Fruit fly (Drosophila melanogaster): ENCODE data around the gene vn.

vn gene

dm6 chr3L:5785237-5786062 is 60.0 kb downstream of the vn start (continued):
- no peak for TF ChIP-seq CG3407 (GFP tag; optimal IDR thresholded peaks at IDR 0.05)
- no peak for TF ChIP-seq Hr3 (GFP tag; optimal IDR thresholded peaks at IDR 0.05)
- no peak for TF ChIP-seq lov (optimal IDR thresholded peaks at IDR 0.05)
- no peak for TF ChIP-seq lov (GFP tag; IDR thresholded peaks at IDR 0.05)
- no peak for TF ChIP-seq dpn (GFP tag; optimal IDR thresholded peaks at IDR 0.05)
- TF ChIP-seq cato (GFP tag; optimal IDR thresholded peaks at IDR 0.05; ENCODE audit: borderline replicate concordance): no peak
- no peak for TF ChIP-seq gem (tag; optimal IDR thresholded peaks at IDR 0.05)
- TF ChIP-seq nau (GFP tag; optimal IDR thresholded peaks at IDR 0.05): no peak
- no peak for TF ChIP-seq CG6765 (GFP tag; optimal IDR thresholded peaks at IDR 0.05)
- TF ChIP-seq Dad (GFP tag; optimal IDR thresholded peaks at IDR 0.05): no peak
- TF ChIP-seq CG7928 (GFP tag; optimal IDR thresholded peaks at IDR 0.05): no peak
- TF ChIP-seq HLHmδ (GFP tag; optimal IDR thresholded peaks at IDR 0.05): no peak
- TF ChIP-seq Six4 (GFP tag; optimal IDR thresholded peaks at IDR 0.05): no peak
- peak; percentile 41 for TF ChIP-seq Nf-YC (tag; optimal IDR thresholded peaks at IDR 0.05)
- no peak for TF ChIP-seq slou (GFP tag; optimal IDR thresholded peaks at IDR 0.05)
- TF ChIP-seq CG6654 (GFP tag; optimal IDR thresholded peaks at IDR 0.05): no peak
- TF ChIP-seq sisA (GFP tag; IDR thresholded peaks at IDR 0.05): no peak
- TF ChIP-seq B-H2 (GFP tag; optimal IDR thresholded peaks at IDR 0.05): no peak
- TF ChIP-seq CG13123 (GFP tag; optimal IDR thresholded peaks at IDR 0.05): no peak
- no peak for TF ChIP-seq luna (GFP tag; optimal IDR thresholded peaks at IDR 0.05)
- TF ChIP-seq CG1792 (GFP tag; optimal IDR thresholded peaks at IDR 0.05): no peak
- no peak for TF ChIP-seq gsb (GFP tag; IDR thresholded peaks at IDR 0.05)
- no peak for TF ChIP-seq CG12236 (GFP tag; optimal IDR thresholded peaks at IDR 0.05)
- no peak for TF ChIP-seq shn (GFP tag; optimal IDR thresholded peaks at IDR 0.05)
- TF ChIP-seq CG15479 (GFP tag; optimal IDR thresholded peaks at IDR 0.05): no peak
- TF ChIP-seq Ets65A (GFP tag): peak; percentile 58
- no peak for TF ChIP-seq CG4328 (GFP tag; optimal IDR thresholded peaks at IDR 0.05)
- no peak for TF ChIP-seq CG17186 (GFP tag; optimal IDR thresholded peaks at IDR 0.05)
- no peak for TF ChIP-seq Gsc (GFP tag; IDR thresholded peaks at IDR 0.05)
- no peak for TF ChIP-seq BtbVII (GFP tag; optimal IDR thresholded peaks at IDR 0.05)
- no peak for TF ChIP-seq hth (optimal IDR thresholded peaks at IDR 0.05)
- TF ChIP-seq dmrt11E (tag; optimal IDR thresholded peaks at IDR 0.05): no peak
- peak; percentile 34 for TF ChIP-seq Nf-YB (GFP tag; optimal IDR thresholded peaks at IDR 0.05)
- TF ChIP-seq sr (GFP tag; IDR thresholded peaks at IDR 0.05): no peak
- no peak for TF ChIP-seq CG8089 (GFP tag; optimal IDR thresholded peaks at IDR 0.05)
- no peak for TF ChIP-seq sima (GFP tag; optimal IDR thresholded peaks at IDR 0.05)
- TF ChIP-seq CG12942 (GFP tag; optimal IDR thresholded peaks at IDR 0.05): no peak
- TF ChIP-seq CG14965 (GFP tag; optimal IDR thresholded peaks at IDR 0.05; ENCODE audit: borderline replicate concordance): no peak
- TF ChIP-seq CG18619 (GFP tag; optimal IDR thresholded peaks at IDR 0.05): no peak
- no peak for TF ChIP-seq CG31441 (GFP tag; IDR thresholded peaks at IDR 0.05)
- no peak for TF ChIP-seq CrebB (tag; optimal IDR thresholded peaks at IDR 0.05)
- TF ChIP-seq CG15514 (GFP tag; optimal IDR thresholded peaks at IDR 0.05): no peak
- TF ChIP-seq Atf-2 (GFP tag; optimal IDR thresholded peaks at IDR 0.05): no peak
- TF ChIP-seq zfh2 (GFP tag; optimal IDR thresholded peaks at IDR 0.05): no peak
- TF ChIP-seq lbe (GFP tag; optimal IDR thresholded peaks at IDR 0.05): no peak
- TF ChIP-seq CG6813 (GFP tag; optimal IDR thresholded peaks at IDR 0.05): peak; percentile 51
- TF ChIP-seq Blimp-1 (GFP tag; optimal IDR thresholded peaks at IDR 0.05): no peak
- peak; percentile 2 for TF ChIP-seq fd64A (GFP tag; optimal IDR thresholded peaks at IDR 0.05)
- no peak for TF ChIP-seq CG7372 (GFP tag; IDR thresholded peaks at IDR 0.05)
- TF ChIP-seq slbo (GFP tag; IDR thresholded peaks at IDR 0.05): 0 out of 2 replicates have a peak, but pooled peaks have one; percentile 14
- no peak for TF ChIP-seq CG11085 (GFP tag; IDR thresholded peaks at IDR 0.05)

Data from whole organism, embryonic.